Worm (Caenorhabditis elegans) whole organism, young adult: ENCODE results near the gene srx-17.

ENCODE experiments used
- B0261.1 ChIP-seq: sonication (generic microtip); optimal IDR thresholded peaks from 2 replicates; lab custom pipeline; 2016; ENCODE audit warnings: mild to moderate bottlenecking, missing genetic modification characterization, moderate library complexity, missing compliant biosample characterization
- C06A6.2 ChIP-seq: fragments of 200-800 bp; sonication (Bioruptor generic); conservative IDR thresholded peaks from 2 replicates; pipeline ENCODE4 v1.3.6; 2022; ENCODE audit warnings: missing genetic modification characterization, missing compliant biosample characterization
- F10E7.11 ChIP-seq: sonication (generic microtip); optimal IDR thresholded peaks from 2 replicates; lab custom pipeline; 2017; ENCODE audit warnings: mild to moderate bottlenecking, missing genetic modification characterization, moderate library complexity, missing compliant biosample characterization
- F22D6.2 ChIP-seq: sonication (generic microtip); optimal IDR thresholded peaks from 2 replicates; lab custom pipeline; 2016; ENCODE audit warnings: mild to moderate bottlenecking, missing genetic modification characterization, missing compliant biosample characterization
- F23B12.7 ChIP-seq: sonication (generic microtip); optimal IDR thresholded peaks from 2 replicates; lab custom pipeline; 2017; ENCODE audit warnings: missing genetic modification characterization, mild to moderate bottlenecking, missing compliant biosample characterization, antibody characterized with exemption, moderate library complexity; ENCODE audit not compliant: insufficient read depth
- F37B4.10 ChIP-seq: fragments of 200-800 bp; sonication (Bioruptor generic); IDR thresholded peaks from 2 replicates; pipeline ENCODE4 v1.3.6; 2022; ENCODE audit warnings: missing genetic modification characterization, missing compliant biosample characterization
- F52B5.7 ChIP-seq: sonication (generic microtip); optimal IDR thresholded peaks from 2 replicates; lab custom pipeline; 2016; ENCODE audit warnings: mild to moderate bottlenecking, missing genetic modification characterization, missing compliant biosample characterization
- K12H6.12 ChIP-seq: fragments of 200-800 bp; sonication (Bioruptor generic); optimal IDR thresholded peaks from 2 replicates; lab custom pipeline; 2018; ENCODE audit warnings: mild to moderate bottlenecking, missing genetic modification characterization, missing compliant biosample characterization
- T07F8.4 ChIP-seq: sonication (generic microtip); optimal IDR thresholded peaks from 2 replicates; lab custom pipeline; 2016; ENCODE audit warnings: mild to moderate bottlenecking, missing genetic modification characterization, moderate library complexity, missing compliant biosample characterization
- T26A5.8 ChIP-seq: sonication (generic microtip); optimal IDR thresholded peaks from 2 replicates; lab custom pipeline; 2016; ENCODE audit warnings: missing genetic modification characterization, missing compliant biosample characterization
- Y53G8AR.9 ChIP-seq: fragments of 200-800 bp; sonication (Bioruptor generic); conservative IDR thresholded peaks from 2 replicates; pipeline ENCODE4 v1.3.6; 2022; ENCODE audit warnings: missing genetic modification reagents, missing genetic modification characterization, missing compliant biosample characterization
- Y79H2A.3 ChIP-seq: fragments of 200-800 bp; sonication (Bioruptor generic); conservative IDR thresholded peaks from 2 replicates; pipeline ENCODE4 v1.3.6; 2022; ENCODE audit warnings: missing genetic modification reagents, missing genetic modification characterization, missing compliant biosample characterization
- aptf-2 ChIP-seq: fragments of 200-800 bp; sonication (Bioruptor generic); conservative IDR thresholded peaks from 2 replicates; pipeline ENCODE4 v1.3.6; 2022; ENCODE audit warnings: missing genetic modification reagents, missing genetic modification characterization, missing compliant biosample characterization
- attf-3 ChIP-seq: fragments of 200-800 bp; sonication (Bioruptor generic); conservative IDR thresholded peaks from 2 replicates; pipeline ENCODE4 v1.3.6; 2022; ENCODE audit warnings: missing genetic modification reagents, missing genetic modification characterization, missing compliant biosample characterization
- attf-5 ChIP-seq: fragments of 200-800 bp; sonication (Bioruptor generic); optimal IDR thresholded peaks from 2 replicates; lab custom pipeline; 2018; ENCODE audit warnings: mild to moderate bottlenecking, missing genetic modification characterization, missing compliant biosample characterization
- bed-2 ChIP-seq: fragments of 200-800 bp; sonication (Bioruptor generic); IDR thresholded peaks from 2 replicates; pipeline ENCODE4 v1.3.6; 2022; ENCODE audit warnings: missing genetic modification reagents, missing genetic modification characterization, missing compliant biosample characterization
- ceh-100 ChIP-seq: fragments of 200-800 bp; sonication (Bioruptor generic); IDR thresholded peaks from 2 replicates; pipeline ENCODE4 v1.3.6; 2022; ENCODE audit warnings: missing genetic modification reagents, missing genetic modification characterization, missing compliant biosample characterization
- ceh-27 ChIP-seq: fragments of 200-800 bp; sonication (Bioruptor generic); optimal IDR thresholded peaks from 2 replicates; lab custom pipeline; 2018; ENCODE audit warnings: mild to moderate bottlenecking, missing genetic modification characterization, moderate library complexity, missing compliant biosample characterization
- die-1 ChIP-seq: sonication (generic microtip); optimal IDR thresholded peaks from 2 replicates; lab custom pipeline; 2016; ENCODE audit warnings: missing genotype, mild to moderate bottlenecking, missing genetic modification characterization, missing compliant biosample characterization
- egrh-3 ChIP-seq: fragments of 200-800 bp; sonication (Bioruptor generic); IDR thresholded peaks from 2 replicates; pipeline ENCODE4 v1.3.6; 2022; ENCODE audit warnings: missing genetic modification reagents, missing genetic modification characterization, missing compliant biosample characterization
- fkh-3 ChIP-seq: sonication (generic microtip); optimal IDR thresholded peaks from 2 replicates; lab custom pipeline; 2016; ENCODE audit warnings: mild to moderate bottlenecking, missing genetic modification characterization, missing compliant biosample characterization
- hlh-12 ChIP-seq: sonication (generic microtip); optimal IDR thresholded peaks from 2 replicates; lab custom pipeline; 2016; ENCODE audit warnings: missing genetic modification characterization, missing compliant biosample characterization
- lag-1 ChIP-seq: fragments of 200-800 bp; sonication (Bioruptor generic); IDR thresholded peaks from 2 replicates; pipeline ENCODE4 v1.3.6; 2022; ENCODE audit warnings: missing genetic modification reagents, missing genetic modification characterization, missing compliant biosample characterization
- lin-35 ChIP-seq, 3 experiments: fragments of 150-350 bp in 2 of 3; sonication (generic microtip) in 1 of 3; optimal IDR thresholded peaks; 2 replicates each; lab custom pipeline; 2014 to 2018; ENCODE audit warnings: missing biosample characterization in 3 of 3, missing genetic modification characterization in 3 of 3, missing genetic modification reagents in 3 of 3
- mes-4 ChIP-seq: sonication (generic microtip); optimal IDR thresholded peaks from 2 replicates; lab custom pipeline; 2016; ENCODE audit warnings: missing genotype, missing genetic modification characterization, missing compliant biosample characterization
- nfya-1 ChIP-seq: sonication (generic microtip); optimal IDR thresholded peaks from 2 replicates; lab custom pipeline; 2017; ENCODE audit warnings: antibody characterized with exemption, missing compliant biosample characterization, missing genetic modification characterization, borderline replicate concordance; ENCODE audit not compliant: insufficient read depth
- nhr-27 ChIP-seq: fragments of 200-800 bp; sonication (Bioruptor generic); optimal IDR thresholded peaks from 2 replicates; lab custom pipeline; 2018; ENCODE audit warnings: mild to moderate bottlenecking, missing genetic modification characterization, moderate library complexity, missing compliant biosample characterization
- pha-4 ChIP-seq: fragments of 150-350 bp; sonication (generic microtip); optimal IDR thresholded peaks from 2 replicates; lab custom pipeline; 2014; ENCODE audit warnings: missing biosample characterization, missing genetic modification reagents, missing genetic modification characterization
- repo-1 ChIP-seq: sonication (generic microtip); optimal IDR thresholded peaks from 2 replicates; lab custom pipeline; 2017; ENCODE audit warnings: mild to moderate bottlenecking, missing genetic modification characterization, missing compliant biosample characterization
- sdz-38 ChIP-seq: sonication (generic microtip); optimal IDR thresholded peaks from 2 replicates; lab custom pipeline; 2016; ENCODE audit warnings: missing genotype, missing genetic modification characterization, missing compliant biosample characterization
- tlf-1 ChIP-seq: fragments of 200-800 bp; sonication (Bioruptor generic); optimal IDR thresholded peaks from 2 replicates; lab custom pipeline; 2018; ENCODE audit warnings: mild to moderate bottlenecking, missing genetic modification characterization, missing compliant biosample characterization
- xnd-1 ChIP-seq: sonication (generic microtip); optimal IDR thresholded peaks from 2 replicates; lab custom pipeline; 2016; ENCODE audit warnings: missing genotype, missing genetic modification reagents, missing genetic modification characterization, missing compliant biosample characterization
- zim-3 ChIP-seq: sonication (generic microtip); optimal IDR thresholded peaks from 2 replicates; lab custom pipeline; 2017; ENCODE audit warnings: mild to moderate bottlenecking, missing genetic modification characterization, moderate library complexity, missing compliant biosample characterization
- ztf-22 ChIP-seq: fragments of 200-800 bp; sonication (Bioruptor generic); optimal IDR thresholded peaks from 2 replicates; lab custom pipeline; 2018; ENCODE audit warnings: mild to moderate bottlenecking, missing genetic modification characterization, moderate library complexity, missing compliant biosample characterization
- ztf-26 ChIP-seq: sonication (generic microtip); optimal IDR thresholded peaks from 2 replicates; lab custom pipeline; 2017; ENCODE audit warnings: missing genetic modification characterization, missing compliant biosample characterization
- ztf-6 ChIP-seq: fragments of 200-800 bp; sonication (Bioruptor generic); IDR thresholded peaks from 2 replicates; pipeline ENCODE4 v1.3.6; 2022; ENCODE audit warnings: missing genetic modification reagents, missing genetic modification characterization, missing compliant biosample characterization

srx-17 gene

ce11 chrV:13833951-13834350, 7.1 kb upstream of the srx-17 start, which contains the start of gene srx-129:
TSS of gene srx-129 (plus strand) at chrV:13834251.
- TF ChIP-seq C06A6.2 (GFP tag; lab: Robert Waterston, UW) = no peak
- TF ChIP-seq tlf-1 (GFP tag; lab: Kevin White, UChicago) = no peak
- TF ChIP-seq lag-1 (GFP tag; lab: Robert Waterston, UW) = no peak
- no peak for TF ChIP-seq T07F8.4 (tag; lab: Kevin White, UChicago)
- no peak for TF ChIP-seq ceh-27 (GFP tag; lab: Kevin White, UChicago)
- no peak for TF ChIP-seq F23B12.7
- TF ChIP-seq hlh-12 (tag; lab: Kevin White, UChicago) = no peak
- no peak for TF ChIP-seq xnd-1
- no peak for TF ChIP-seq F22D6.2 (tag; lab: Kevin White, UChicago)
- no peak for TF ChIP-seq Y53G8AR.9 (GFP tag; lab: Robert Waterston, UW)

- TF ChIP-seq egrh-3 (GFP tag; lab: Robert Waterston, UW) (no peak), ztf-22 (no peak), sdz-38 (tag; lab: Kevin White, UChicago) (no peak), attf-5 (GFP tag; lab: Kevin White, UChicago) (no peak), repo-1 (tag; lab: Kevin White, UChicago) (no peak), nfya-1 (tag; lab: Kevin White, UChicago) (no peak), die-1 (tag; lab: Kevin White, UChicago) (no peak), aptf-2 (GFP tag; lab: Robert Waterston, UW) (no peak), F10E7.11 (no peak), zim-3 (no peak), F52B5.7 (no peak), mes-4 (tag; lab: Kevin White, UChicago) (no peak), T26A5.8 (no peak), fkh-3 (tag; lab: Kevin White, UChicago) (no peak), B0261.1 (tag; lab: Kevin White, UChicago) (no peak), T07F8.4 (tag; lab: Kevin White, UChicago) (no peak)
These were observed 3.8 kb upstream of the srx-17 start, which contains the start of gene srx-128 for ce11 chrV:13837173-13837572. TSS of gene srx-128 (plus strand) at chrV:13837473.

DNA sequence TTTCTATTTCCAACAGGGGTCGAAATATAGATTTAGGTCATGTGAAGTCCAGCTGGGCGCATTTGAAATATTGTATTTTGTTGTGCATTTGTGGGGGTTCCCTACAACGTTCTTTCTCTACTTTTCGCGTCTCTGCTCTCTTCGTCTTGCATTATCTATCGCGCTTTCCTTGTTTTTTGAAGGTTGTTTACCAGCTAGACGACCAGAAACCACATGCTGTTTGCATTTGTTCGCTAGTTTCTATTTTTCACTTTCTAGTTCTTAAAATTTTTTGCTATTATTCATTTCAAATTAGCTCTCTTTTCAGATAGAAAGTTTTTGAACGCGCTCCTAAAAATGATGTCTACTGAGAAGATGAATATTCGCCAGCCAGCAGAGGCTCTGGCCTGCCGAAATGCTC, 1.6 kb upstream of the srx-17 start, which contains the start of gene F55B12.10:
Gene F55B12.10, plus strand, starts transcription at position 301 of the 400 bp plus-strand sequence.
- peak; percentile 7 for TF ChIP-seq K12H6.12 (tag; lab: Kevin White, UChicago)
- TF ChIP-seq F37B4.10 = no peak
- no peak for TF ChIP-seq repo-1 (tag; lab: Kevin White, UChicago)

DNA sequence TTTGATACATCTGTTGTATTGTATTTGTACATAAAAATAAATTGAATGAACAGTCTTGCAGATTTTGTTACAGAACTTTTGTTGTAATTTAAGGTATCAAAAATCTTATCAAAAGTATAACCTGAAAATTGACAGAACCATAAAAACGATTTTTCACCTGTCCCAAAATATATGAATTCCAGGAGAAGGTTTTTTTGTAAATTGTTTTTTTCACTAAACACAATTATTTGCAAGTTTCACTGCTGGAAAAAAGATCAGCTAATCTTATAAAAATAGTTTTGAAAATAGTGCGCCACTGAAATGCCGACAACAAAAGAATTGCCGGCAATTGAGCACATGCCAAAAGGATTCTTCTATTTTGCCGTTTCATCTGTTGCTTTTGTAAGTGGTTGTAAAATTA, 2.1 kb downstream of the srx-17 start, which contains the start of gene srx-130:
Gene srx-130, plus strand, starts transcription at position 301 of the 400 bp plus-strand sequence.
- TF ChIP-seq attf-3 (GFP tag; lab: Robert Waterston, UW) (no peak), lin-35 (GFP tag; optimal IDR thresholded peaks at IDR 0.05; lab: Kevin White, UChicago) (no peak), ceh-100 (GFP tag; lab: Robert Waterston, UW) (no peak), Y79H2A.3 (GFP tag; lab: Robert Waterston, UW) (no peak)

DNA sequence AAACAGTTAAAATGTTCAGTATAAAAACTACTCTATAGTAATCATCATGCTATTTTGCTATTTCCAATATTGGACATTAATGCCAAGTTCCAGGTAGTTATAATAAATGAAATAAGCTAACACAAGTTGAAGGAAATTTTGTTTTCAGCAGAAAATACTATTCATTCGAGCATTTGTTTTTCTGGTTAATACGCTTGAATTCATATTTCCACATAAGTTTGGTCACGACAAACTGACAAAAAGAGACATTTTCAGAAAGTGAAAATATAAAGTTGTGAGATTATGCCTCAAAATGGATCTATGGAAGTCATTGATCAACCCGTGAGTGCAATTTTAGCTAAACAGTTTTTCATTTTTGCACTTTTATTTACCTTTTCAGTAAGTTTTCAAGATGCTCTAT, 4.1 kb downstream of the srx-17 start, which contains the start of gene srx-131:
Gene srx-131, plus strand, starts transcription at position 301 of the 400 bp plus-strand sequence.
- TF ChIP-seq bed-2 (GFP tag; lab: Robert Waterston, UW) (no peak), ztf-6 (GFP tag; lab: Robert Waterston, UW) (no peak), ztf-26 (tag; lab: Kevin White, UChicago) (no peak), pha-4 (tag; lab: Kevin White, UChicago) (no peak), egrh-3 (GFP tag; lab: Robert Waterston, UW) (no peak), nhr-27 (no peak)
